Fruit fly (Drosophila melanogaster) whole organism, embryonic: ENCODE data around the gene Nle.

ENCODE experiments used
- CG10274 ChIP-seq: fragments of 200-800 bp; sonication (Bioruptor generic); optimal IDR thresholded peaks from 3 replicates; lab custom pipeline; 2017; ENCODE audit warnings: missing biosample characterization, mild to moderate bottlenecking, missing genetic modification characterization
- CG11695 ChIP-seq: fragments of 200-800 bp; sonication (Bioruptor generic); IDR thresholded peaks from 3 replicates; pipeline ENCODE4 v1.3.6; 2022; ENCODE audit warnings: missing biosample characterization, missing genetic modification characterization
- CG12299 ChIP-seq: fragments of 200-800 bp; sonication (Bioruptor generic); optimal IDR thresholded peaks from 2 replicates; lab custom pipeline; 2018; ENCODE audit warnings: missing biosample characterization, mild to moderate bottlenecking, missing genetic modification characterization
- CG13775 ChIP-seq: fragments of 200-800 bp; sonication (Bioruptor generic); optimal IDR thresholded peaks from 3 replicates; lab custom pipeline; 2017; ENCODE audit warnings: missing biosample characterization, mild to moderate bottlenecking, missing genetic modification characterization
- CG1529 ChIP-seq: fragments of 200-800 bp; sonication (Bioruptor generic); optimal IDR thresholded peaks from 3 replicates; lab custom pipeline; 2018; ENCODE audit warnings: missing biosample characterization, missing genetic modification characterization
- CG15514 ChIP-seq: fragments of 200-800 bp; sonication (Bioruptor generic); optimal IDR thresholded peaks from 3 replicates; lab custom pipeline; 2017; ENCODE audit warnings: missing biosample characterization, missing genetic modification characterization, mild to moderate bottlenecking, moderate library complexity, missing genetic modification reagents
- CG16815 ChIP-seq: fragments of 200-800 bp; sonication (Bioruptor generic); optimal IDR thresholded peaks from 3 replicates; lab custom pipeline; 2017; ENCODE audit warnings: missing biosample characterization, mild to moderate bottlenecking, missing genetic modification characterization
- CG17612 ChIP-seq: fragments of 200-800 bp; sonication (Bioruptor generic); IDR thresholded peaks from 2 replicates; pipeline ENCODE4 v1.3.6; 2022; ENCODE audit warnings: missing biosample characterization, missing genetic modification characterization
- CG2120 ChIP-seq: fragments of 200-800 bp; sonication (Bioruptor generic); optimal IDR thresholded peaks from 3 replicates; lab custom pipeline; 2016; ENCODE audit warnings: missing biosample characterization, missing genetic modification characterization
- CG32772 ChIP-seq: fragments of 200-800 bp; sonication (Bioruptor generic); IDR thresholded peaks from 2 replicates; pipeline ENCODE4 v1.3.6; 2022; ENCODE audit warnings: missing biosample characterization, missing genetic modification characterization
- CG33213 ChIP-seq: fragments of 200-800 bp; sonication (Bioruptor generic); optimal IDR thresholded peaks from 3 replicates; lab custom pipeline; 2016; ENCODE audit warnings: missing biosample characterization, missing genetic modification characterization
- CG4820 ChIP-seq: fragments of 200-800 bp; sonication (Bioruptor generic); optimal IDR thresholded peaks from 3 replicates; lab custom pipeline; 2016; ENCODE audit warnings: missing biosample characterization, missing genetic modification characterization
- CG6254 ChIP-seq: fragments of 200-800 bp; sonication (Bioruptor generic); optimal IDR thresholded peaks from 3 replicates; lab custom pipeline; 2017; ENCODE audit warnings: mild to moderate bottlenecking, missing biosample characterization, missing genetic modification reagents, missing genetic modification characterization
- CG6791 ChIP-seq: fragments of 200-800 bp; sonication (Bioruptor generic); IDR thresholded peaks from 3 replicates; pipeline ENCODE4 v1.3.6; 2022; ENCODE audit warnings: missing biosample characterization, missing genetic modification characterization; ENCODE audit not compliant: partially characterized antibody
- CG6854 ChIP-seq: fragments of 200-800 bp; sonication (Bioruptor generic); optimal IDR thresholded peaks from 3 replicates; lab custom pipeline; 2017; ENCODE audit warnings: missing biosample characterization, mild to moderate bottlenecking, missing genetic modification characterization
- Dek ChIP-seq: fragments of 200-800 bp; sonication (Bioruptor generic); optimal IDR thresholded peaks from 3 replicates; lab custom pipeline; 2019; ENCODE audit warnings: missing biosample characterization, mild to moderate bottlenecking, missing genetic modification characterization, moderate library complexity
- Dp ChIP-seq: fragments of 200-800 bp; sonication (Bioruptor generic); optimal IDR thresholded peaks from 2 replicates; lab custom pipeline; 2018; ENCODE audit warnings: missing biosample characterization, mild to moderate bottlenecking, missing genetic modification characterization, moderate library complexity
- HLH4C ChIP-seq: fragments of 200-800 bp; sonication (Bioruptor generic); IDR thresholded peaks from 3 replicates; pipeline ENCODE4 v1.3.6; 2022; ENCODE audit warnings: missing biosample characterization, missing genetic modification characterization; ENCODE audit not compliant: partially characterized antibody
- HLH54F ChIP-seq: fragments of 200-800 bp; sonication (Bioruptor generic); optimal IDR thresholded peaks from 3 replicates; lab custom pipeline; 2016; ENCODE audit warnings: missing biosample characterization, missing genetic modification characterization
- HmgD ChIP-seq: fragments of 200-800 bp; sonication (Bioruptor generic); optimal IDR thresholded peaks from 3 replicates; lab custom pipeline; 2016; ENCODE audit warnings: missing biosample characterization, missing genetic modification characterization
- Hsf ChIP-seq: fragments of 200-800 bp; sonication (Bioruptor generic); optimal IDR thresholded peaks from 3 replicates; lab custom pipeline; 2016; ENCODE audit warnings: missing biosample characterization, missing genetic modification characterization
- Kr ChIP-seq: fragments of 200-800 bp; sonication (Bioruptor generic); optimal IDR thresholded peaks from 2 replicates; lab custom pipeline; 2017; ENCODE audit warnings: missing biosample characterization, mild to moderate bottlenecking, missing genetic modification characterization
- Lpt ChIP-seq: fragments of >200 bp; optimal IDR thresholded peaks from 2 replicates; lab custom pipeline; 2018; ENCODE audit warnings: missing biosample characterization, missing genetic modification characterization
- MTF-1 ChIP-seq: fragments of 200-800 bp; sonication (Bioruptor generic); optimal IDR thresholded peaks from 2 replicates; lab custom pipeline; 2018; ENCODE audit warnings: missing biosample characterization, mild to moderate bottlenecking, missing genetic modification characterization, borderline replicate concordance
- Myb ChIP-seq: fragments of 200-800 bp; sonication (Bioruptor generic); optimal IDR thresholded peaks from 2 replicates; lab custom pipeline; 2016; ENCODE audit warnings: missing biosample characterization, missing genetic modification characterization
- NC2β ChIP-seq: fragments of 200-800 bp; sonication (Bioruptor generic); optimal IDR thresholded peaks from 2 replicates; lab custom pipeline; 2016; ENCODE audit warnings: missing biosample characterization, missing genetic modification characterization
- Nf-YB ChIP-seq: fragments of 200-800 bp; sonication (Bioruptor generic); optimal IDR thresholded peaks from 3 replicates; lab custom pipeline; 2019; ENCODE audit warnings: missing biosample characterization, mild to moderate bottlenecking, missing genetic modification characterization, moderate library complexity
- Oaz ChIP-seq: fragments of 200-800 bp; sonication (Bioruptor generic); IDR thresholded peaks from 2 replicates; pipeline ENCODE4 v1.3.6; 2022; ENCODE audit warnings: missing biosample characterization, missing genetic modification characterization
- Rx ChIP-seq: fragments of 200-800 bp; sonication (Bioruptor generic); IDR thresholded peaks from 2 replicates; pipeline ENCODE4 v1.3.6; 2022; ENCODE audit warnings: missing biosample characterization, missing genetic modification characterization
- Ssrp ChIP-seq: fragments of 200-800 bp; sonication (Bioruptor generic); optimal IDR thresholded peaks from 2 replicates; lab custom pipeline; 2018; ENCODE audit warnings: missing biosample characterization, mild to moderate bottlenecking, missing genetic modification characterization, moderate library complexity
- Taf1 ChIP-seq: fragments of 200-800 bp; sonication (Bioruptor generic); IDR thresholded peaks from 2 replicates; pipeline ENCODE4 v1.3.6; 2022; ENCODE audit warnings: missing biosample characterization, missing genetic modification characterization
- ac ChIP-seq: fragments of 200-800 bp; sonication (Bioruptor generic); optimal IDR thresholded peaks from 3 replicates; lab custom pipeline; 2017; ENCODE audit warnings: missing biosample characterization, mild to moderate bottlenecking, missing genetic modification characterization
- amos ChIP-seq: fragments of 200-800 bp; sonication (Bioruptor generic); IDR thresholded peaks from 2 replicates; pipeline ENCODE4 v1.3.6; 2022; ENCODE audit warnings: missing biosample characterization, missing genetic modification characterization; ENCODE audit not compliant: partially characterized antibody
- ash1 ChIP-seq: fragments of 200-800 bp; sonication (Bioruptor generic); optimal IDR thresholded peaks from 2 replicates; lab custom pipeline; 2018; ENCODE audit warnings: missing biosample characterization, mild to moderate bottlenecking, missing genetic modification characterization
- cas ChIP-seq: fragments of 200-800 bp; sonication (Bioruptor generic); IDR thresholded peaks from 2 replicates; pipeline ENCODE4 v1.3.6; 2022; ENCODE audit warnings: missing biosample characterization, missing genetic modification characterization
- crp ChIP-seq, 2 experiments: fragments of 200-800 bp; sonication (Bioruptor generic); optimal IDR thresholded peaks; 2 replicates in 1 of 2; 3 replicates in 1 of 2; lab custom pipeline; 2017; ENCODE audit warnings: missing biosample characterization in 2 of 2, missing genetic modification characterization in 2 of 2, mild to moderate bottlenecking in 1 of 2, moderate library complexity in 1 of 2
- dati ChIP-seq: fragments of 200-800 bp; sonication (Bioruptor generic); IDR thresholded peaks from 2 replicates; pipeline ENCODE4 v1.3.6; 2022; ENCODE audit warnings: missing biosample characterization, missing genetic modification characterization
- dmrt11E ChIP-seq: fragments of 200-800 bp; sonication (Bioruptor generic); optimal IDR thresholded peaks from 3 replicates; lab custom pipeline; 2018; ENCODE audit warnings: missing biosample characterization, mild to moderate bottlenecking, missing genetic modification characterization, moderate library complexity
- fd64A ChIP-seq: fragments of 200-800 bp; sonication (Bioruptor generic); optimal IDR thresholded peaks from 3 replicates; lab custom pipeline; 2018; ENCODE audit warnings: missing biosample characterization, mild to moderate bottlenecking, missing genetic modification characterization
- gro ChIP-seq: fragments of 200-800 bp; sonication (Bioruptor generic); optimal IDR thresholded peaks from 2 replicates; lab custom pipeline; 2016; ENCODE audit warnings: missing biosample characterization, missing genetic modification characterization
- kah ChIP-seq: fragments of 200-800 bp; sonication (Bioruptor generic); optimal IDR thresholded peaks from 2 replicates; lab custom pipeline; 2018; ENCODE audit warnings: missing biosample characterization, mild to moderate bottlenecking, missing genetic modification characterization
- lab ChIP-seq: fragments of 200-800 bp; sonication (Bioruptor generic); optimal IDR thresholded peaks from 3 replicates; lab custom pipeline; 2017; ENCODE audit warnings: missing biosample characterization, missing genetic modification characterization, mild to moderate bottlenecking, moderate library complexity, missing genetic modification reagents
- nmo ChIP-seq: fragments of 200-800 bp; sonication (Bioruptor generic); optimal IDR thresholded peaks from 2 replicates; lab custom pipeline; 2018; ENCODE audit warnings: missing biosample characterization, mild to moderate bottlenecking, missing genetic modification characterization, moderate library complexity
- pb ChIP-seq: fragments of 200-800 bp; sonication (Bioruptor generic); optimal IDR thresholded peaks from 3 replicates; lab custom pipeline; 2016; ENCODE audit warnings: missing biosample characterization, missing genetic modification characterization
- pros ChIP-seq: fragments of 200-800 bp; sonication (Bioruptor generic); optimal IDR thresholded peaks from 3 replicates; lab custom pipeline; 2019; ENCODE audit warnings: missing biosample characterization, mild to moderate bottlenecking, missing genetic modification characterization, moderate library complexity
- sob ChIP-seq: fragments of 200-800 bp; sonication (Bioruptor generic); IDR thresholded peaks from 2 replicates; pipeline ENCODE4 v1.3.6; 2022; ENCODE audit warnings: missing biosample characterization, missing genetic modification characterization
- sug ChIP-seq: fragments of 200-800 bp; optimal IDR thresholded peaks from 2 replicates; lab custom pipeline; 2019; ENCODE audit warnings: missing biosample characterization, mild to moderate bottlenecking, missing genetic modification characterization, moderate library complexity
- tll ChIP-seq, 2 experiments: fragments of 200-800 bp in 1 of 2; fragments of >200 bp in 1 of 2; sonication (Bioruptor generic) in 1 of 2; optimal IDR thresholded peaks; 2 replicates each; lab custom pipeline; 2017 to 2019; ENCODE audit warnings: missing biosample characterization in 2 of 2, missing genetic modification characterization in 2 of 2, mild to moderate bottlenecking in 1 of 2, moderate library complexity in 1 of 2
- vfl ChIP-seq: fragments of 200-800 bp; sonication (Bioruptor generic); optimal IDR thresholded peaks from 2 replicates; lab custom pipeline; 2016; ENCODE audit warnings: missing biosample characterization, missing genetic modification characterization
- z ChIP-seq: fragments of 200-800 bp; sonication (Bioruptor generic); IDR thresholded peaks from 3 replicates; pipeline ENCODE4 v1.3.6; 2022; ENCODE audit warnings: missing biosample characterization, missing genetic modification characterization

The Nle gene

dm6 chr2L:574226-574625 is 6.3 kb upstream of the Nle start, which contains the start of the genes Ipk2 and cold (continued):
- TF ChIP-seq vfl (GFP tag; lab: Kevin White, UChicago) = peak; percentile 85
- TF ChIP-seq gro (GFP tag; lab: Kevin White, UChicago) = no peak
- TF ChIP-seq CG6791 (GFP tag; lab: Robert Waterston, UW) = no peak
- peak; percentile 87 for TF ChIP-seq HLH54F (GFP tag; lab: Kevin White, UChicago)
- peak; percentile 63 for TF ChIP-seq Myb (GFP tag; lab: Kevin White, UChicago)
- TF ChIP-seq Nf-YB (GFP tag; lab: Kevin White, UChicago) = peak; percentile 64
- peak; percentile 70 for TF ChIP-seq dmrt11E (tag; lab: Kevin White, UChicago)
- peak; percentile 62 for TF ChIP-seq Rx
- TF ChIP-seq CG32772 (GFP tag; lab: Robert Waterston, UW) = peak; percentile 50
- TF ChIP-seq ash1 = no peak
- TF ChIP-seq Ssrp = peak; percentile 72
- TF ChIP-seq sug (tag; lab: Kevin White, UChicago) = no peak
- peak; percentile 80 for TF ChIP-seq CG16815 (GFP tag; lab: Kevin White, UChicago)
- no peak for TF ChIP-seq ac (GFP tag; lab: Kevin White, UChicago)
- no peak for TF ChIP-seq Lpt (GFP tag; lab: Kevin White, UChicago)
- TF ChIP-seq CG4820 (GFP tag; lab: Kevin White, UChicago) = peak; percentile 81
- no peak for TF ChIP-seq MTF-1 (GFP tag; lab: Kevin White, UChicago)
- peak; percentile 78 for TF ChIP-seq CG12299 (tag; lab: Kevin White, UChicago)
- no peak for TF ChIP-seq pros
- TF ChIP-seq CG6254 = peak; percentile 4
- peak; percentile 94 for TF ChIP-seq kah
- no peak for TF ChIP-seq z
- TF ChIP-seq tll (GFP tag; optimal IDR thresholded peaks at IDR 0.05; lab: Kevin White, UChicago) = peak; percentile 12 to 46
- TF ChIP-seq CG6854 = peak; percentile 62
- no peak for TF ChIP-seq fd64A
- TF ChIP-seq CG10274 (GFP tag; lab: Kevin White, UChicago) = peak; percentile 60
- TF ChIP-seq CG17612 (GFP tag; lab: Robert Waterston, UW) = peak; percentile 14; the same call in 1 of the 2 replicates
- peak; percentile 78 for TF ChIP-seq CG33213
- no peak; the same call in 1 of the 2 replicates for TF ChIP-seq amos (GFP tag; lab: Robert Waterston, UW)
- TF ChIP-seq Taf1 (GFP tag; lab: Robert Waterston, UW) = peak; percentile 56; the same call in 1 of the 2 replicates
- peak; percentile 90 for TF ChIP-seq nmo
- no peak for TF ChIP-seq Oaz (GFP tag; lab: Robert Waterston, UW)
- TF ChIP-seq HLH4C (GFP tag; lab: Robert Waterston, UW) = no peak; the same call in 2 of the 3 replicates
- TF ChIP-seq cas (GFP tag; lab: Robert Waterston, UW) = 0 out of 2 replicates have a peak, but pooled peaks have one; percentile 42
- TF ChIP-seq Kr = no peak
- no peak; the same call in 2 of the 3 replicates for TF ChIP-seq CG11695 (GFP tag; lab: Robert Waterston, UW)
- TF ChIP-seq, all 482 proteins: peak for 343

dm6 chr2L:563769-564550 is 4.0 kb downstream of the Nle start, which contains the start of the genes uncNacbeta and CG2794:
TSS of gene uncNacbeta (minus strand) at chr2L:563819.
TSS of gene CG2794 (plus strand) at chr2L:564163.
- TF ChIP-seq dati (GFP tag; lab: Robert Waterston, UW) (no peak), CG13775 (GFP tag; lab: Kevin White, UChicago) (no peak), Dek (tag; lab: Kevin White, UChicago) (no peak), crp (GFP tag; optimal IDR thresholded peaks at IDR 0.05; lab: Kevin White, UChicago) (peak in 1 of 2 experiments; percentile 61), HmgD (peak; percentile 57), Hsf (GFP tag; lab: Kevin White, UChicago) (no peak), NC2β (GFP tag; lab: Kevin White, UChicago) (no peak), cas (GFP tag; lab: Robert Waterston, UW) (no peak), pb (GFP tag; lab: Kevin White, UChicago) (no peak), Dp (GFP tag; lab: Kevin White, UChicago) (peak; percentile 94), lab (GFP tag; lab: Kevin White, UChicago) (no peak), CG2120 (GFP tag; lab: Kevin White, UChicago) (peak; percentile 51), CG1529 (GFP tag; lab: Kevin White, UChicago) (no peak), sob (GFP tag; lab: Robert Waterston, UW) (no peak), CG15514 (GFP tag; lab: Kevin White, UChicago) (peak; percentile 74)
